Fruit fly (Drosophila melanogaster) whole organism, embryonic: ENCODE measurements around the gene GluProRS.

Source experiments
- CG10209 ChIP-seq: fragments of 200-800 bp; sonication (Bioruptor generic); optimal IDR thresholded peaks from 3 replicates; lab custom pipeline; 2017; ENCODE audit warnings: missing biosample characterization, mild to moderate bottlenecking, missing genetic modification characterization, missing genetic modification reagents
- CG1024 ChIP-seq: fragments of 200-800 bp; sonication (Bioruptor generic); IDR thresholded peaks from 2 replicates; pipeline ENCODE4 v1.3.6; 2022; ENCODE audit warnings: missing biosample characterization, missing genetic modification characterization
- CG10267 ChIP-seq: fragments of 200-800 bp; sonication (Bioruptor generic); optimal IDR thresholded peaks from 2 replicates; lab custom pipeline; 2018; ENCODE audit warnings: missing biosample characterization, mild to moderate bottlenecking, missing genetic modification characterization, moderate library complexity
- CG10366 ChIP-seq: fragments of 200-800 bp; sonication (Bioruptor generic); IDR thresholded peaks from 2 replicates; pipeline ENCODE4 v1.3.6; 2022; ENCODE audit warnings: missing biosample characterization, missing genetic modification characterization
- CG10462 ChIP-seq: fragments of 200-800 bp; sonication (Bioruptor generic); optimal IDR thresholded peaks from 2 replicates; lab custom pipeline; 2016; ENCODE audit warnings: missing biosample characterization, missing genetic modification characterization
- CG11696 ChIP-seq: fragments of 200-800 bp; sonication (Bioruptor generic); IDR thresholded peaks from 2 replicates; pipeline ENCODE4 v1.3.6; 2022; ENCODE audit warnings: missing biosample characterization, missing genetic modification characterization
- CG12071 ChIP-seq: fragments of 200-800 bp; sonication (Bioruptor generic); optimal IDR thresholded peaks from 3 replicates; lab custom pipeline; 2018; ENCODE audit warnings: missing biosample characterization, mild to moderate bottlenecking, missing genetic modification characterization
- CG13296 ChIP-seq: fragments of 200-800 bp; sonication (Bioruptor generic); optimal IDR thresholded peaks from 3 replicates; lab custom pipeline; 2018; ENCODE audit warnings: missing biosample characterization, mild to moderate bottlenecking, missing genetic modification characterization
- CG14014 ChIP-seq: fragments of 200-800 bp; sonication (Bioruptor generic); IDR thresholded peaks from 2 replicates; pipeline ENCODE4 v1.3.6; 2022; ENCODE audit warnings: missing biosample characterization, missing genetic modification characterization
- CG14050 ChIP-seq: fragments of 200-800 bp; sonication (Bioruptor generic); IDR thresholded peaks from 3 replicates; pipeline ENCODE4 v1.3.6; 2022; ENCODE audit warnings: missing biosample characterization, missing genetic modification characterization
- CG15269 ChIP-seq: fragments of 200-800 bp; sonication (Bioruptor generic); optimal IDR thresholded peaks from 2 replicates; lab custom pipeline; 2018; ENCODE audit warnings: missing biosample characterization, mild to moderate bottlenecking, missing genetic modification characterization, moderate library complexity
- CG15696 ChIP-seq: fragments of 200-800 bp; sonication (Bioruptor generic); optimal IDR thresholded peaks from 2 replicates; lab custom pipeline; 2019; ENCODE audit warnings: missing biosample characterization, mild to moderate bottlenecking, missing genetic modification characterization, moderate library complexity
- CG17186 ChIP-seq: fragments of 200-800 bp; sonication (Bioruptor generic); optimal IDR thresholded peaks from 3 replicates; lab custom pipeline; 2017; ENCODE audit warnings: missing biosample characterization, missing genetic modification reagents, missing genetic modification characterization
- CG2120 ChIP-seq: fragments of 200-800 bp; sonication (Bioruptor generic); optimal IDR thresholded peaks from 3 replicates; lab custom pipeline; 2016; ENCODE audit warnings: missing biosample characterization, missing genetic modification characterization
- CG31224 ChIP-seq: fragments of 200-800 bp; sonication (Bioruptor generic); IDR thresholded peaks from 2 replicates; pipeline ENCODE4 v1.3.6; 2022; ENCODE audit warnings: missing biosample characterization, missing genetic modification characterization
- CG3163 ChIP-seq: fragments of 200-800 bp; sonication (Bioruptor generic); optimal IDR thresholded peaks from 3 replicates; lab custom pipeline; 2016; ENCODE audit warnings: missing biosample characterization, missing genetic modification characterization
- CG3838 ChIP-seq: fragments of 200-800 bp; sonication (Bioruptor generic); optimal IDR thresholded peaks from 3 replicates; lab custom pipeline; 2016; ENCODE audit warnings: missing biosample characterization, missing genetic modification characterization
- CG3847 ChIP-seq: fragments of 200-800 bp; sonication (Bioruptor generic); IDR thresholded peaks from 2 replicates; pipeline ENCODE4 v1.3.6; 2022; ENCODE audit warnings: missing biosample characterization, missing genetic modification characterization
- CG5953 ChIP-seq: fragments of 200-800 bp; sonication (Bioruptor generic); IDR thresholded peaks from 2 replicates; pipeline ENCODE4 v1.3.6; 2022; ENCODE audit warnings: missing biosample characterization, missing genetic modification characterization
- CG7987 ChIP-seq: fragments of 200-800 bp; sonication (Bioruptor generic); optimal IDR thresholded peaks from 2 replicates; lab custom pipeline; 2018; ENCODE audit warnings: missing biosample characterization, mild to moderate bottlenecking, missing genetic modification characterization, moderate library complexity
- CG9876 ChIP-seq: fragments of 200-800 bp; sonication (Bioruptor generic); optimal IDR thresholded peaks from 2 replicates; lab custom pipeline; 2016; ENCODE audit warnings: missing biosample characterization, missing genetic modification characterization
- Doc3 ChIP-seq: fragments of 200-800 bp; sonication (Bioruptor generic); IDR thresholded peaks from 3 replicates; pipeline ENCODE4 v1.3.6; 2022; ENCODE audit warnings: missing biosample characterization, missing genetic modification characterization; ENCODE audit not compliant: partially characterized antibody
- Ets97D ChIP-seq: fragments of 200-800 bp; sonication (Bioruptor generic); optimal IDR thresholded peaks from 3 replicates; lab custom pipeline; 2016; ENCODE audit warnings: missing biosample characterization, missing genetic modification characterization
- GATAe ChIP-seq: fragments of 200-800 bp; sonication (Bioruptor generic); conservative IDR thresholded peaks from 2 replicates; pipeline ENCODE4 v1.3.6; 2022; ENCODE audit warnings: missing biosample characterization, missing genetic modification characterization
- Hey ChIP-seq: fragments of 200-800 bp; sonication (Bioruptor generic); optimal IDR thresholded peaks from 3 replicates; lab custom pipeline; 2018; ENCODE audit warnings: missing biosample characterization, mild to moderate bottlenecking, missing genetic modification characterization
- HmgZ ChIP-seq: fragments of 200-800 bp; sonication (Bioruptor generic); optimal IDR thresholded peaks from 2 replicates; lab custom pipeline; 2018; ENCODE audit warnings: missing biosample characterization, mild to moderate bottlenecking, missing genetic modification characterization
- Hr78 ChIP-seq, 2 experiments: fragments of 200-800 bp in 1 of 2; fragments of >200 bp in 1 of 2; sonication (Bioruptor generic) in 1 of 2; optimal IDR thresholded peaks; 2 replicates each; lab custom pipeline; 2017 to 2019; ENCODE audit warnings: missing biosample characterization in 2 of 2, missing genetic modification characterization in 2 of 2, mild to moderate bottlenecking in 1 of 2, moderate library complexity in 1 of 2
- Nf-YA ChIP-seq: fragments of 200-800 bp; sonication (Bioruptor generic); IDR thresholded peaks from 2 replicates; pipeline ENCODE4 v1.3.6; 2022; ENCODE audit warnings: missing biosample characterization, missing genetic modification characterization
- Nf-YC ChIP-seq: fragments of 200-800 bp; optimal IDR thresholded peaks from 3 replicates; lab custom pipeline; 2019; ENCODE audit warnings: missing biosample characterization, mild to moderate bottlenecking, missing genetic modification characterization, moderate library complexity
- Oli ChIP-seq: fragments of 200-800 bp; sonication (Bioruptor generic); optimal IDR thresholded peaks from 2 replicates; lab custom pipeline; 2018; ENCODE audit warnings: missing biosample characterization, mild to moderate bottlenecking, missing genetic modification characterization, moderate library complexity
- Opbp ChIP-seq: fragments of 200-800 bp; sonication (Bioruptor generic); IDR thresholded peaks from 3 replicates; pipeline ENCODE4 v1.3.6; 2022; ENCODE audit warnings: missing biosample characterization, missing genetic modification characterization; ENCODE audit not compliant: partially characterized antibody
- Poxn ChIP-seq: fragments of 200-800 bp; sonication (Bioruptor generic); IDR thresholded peaks from 2 replicates; pipeline ENCODE4 v1.3.6; 2022; ENCODE audit warnings: missing biosample characterization, missing genetic modification characterization
- ab ChIP-seq: fragments of 200-800 bp; sonication (Bioruptor generic); optimal IDR thresholded peaks from 2 replicates; lab custom pipeline; 2016; ENCODE audit warnings: missing biosample characterization, missing genetic modification characterization
- disco-r ChIP-seq: fragments of 200-800 bp; sonication (Bioruptor generic); optimal IDR thresholded peaks from 2 replicates; lab custom pipeline; 2016; ENCODE audit warnings: missing biosample characterization, missing genetic modification characterization
- dmrt11E ChIP-seq: fragments of 200-800 bp; sonication (Bioruptor generic); optimal IDR thresholded peaks from 3 replicates; lab custom pipeline; 2018; ENCODE audit warnings: missing biosample characterization, mild to moderate bottlenecking, missing genetic modification characterization, moderate library complexity
- ems ChIP-seq: fragments of 200-800 bp; sonication (Bioruptor generic); optimal IDR thresholded peaks from 3 replicates; lab custom pipeline; 2016; ENCODE audit warnings: missing biosample characterization, missing genetic modification characterization
- ewg ChIP-seq: fragments of 200-800 bp; sonication (Bioruptor generic); optimal IDR thresholded peaks from 3 replicates; lab custom pipeline; 2017; ENCODE audit warnings: mild to moderate bottlenecking, missing biosample characterization, missing genetic modification reagents, missing genetic modification characterization
- fu2 ChIP-seq: fragments of 200-800 bp; sonication (Bioruptor generic); optimal IDR thresholded peaks from 2 replicates; lab custom pipeline; 2016; ENCODE audit warnings: missing biosample characterization, missing genetic modification characterization
- gcm ChIP-seq: fragments of 200-800 bp; sonication (Bioruptor generic); optimal IDR thresholded peaks from 2 replicates; lab custom pipeline; 2019; ENCODE audit warnings: missing biosample characterization, mild to moderate bottlenecking, missing genetic modification characterization, moderate library complexity
- hbn ChIP-seq: fragments of 200-800 bp; sonication (Bioruptor generic); IDR thresholded peaks from 2 replicates; pipeline ENCODE4 v1.3.6; 2022; ENCODE audit warnings: missing biosample characterization, missing genetic modification characterization; ENCODE audit not compliant: partially characterized antibody
- kni ChIP-seq: fragments of 200-800 bp; sonication (Bioruptor generic); optimal IDR thresholded peaks from 3 replicates; lab custom pipeline; 2017; ENCODE audit warnings: mild to moderate bottlenecking, missing biosample characterization, missing genetic modification reagents, missing genetic modification characterization
- lov ChIP-seq, 2 experiments: fragments of 200-800 bp in 1 of 2; fragments of >200 bp in 1 of 2; sonication (Bioruptor generic) in 1 of 2; IDR thresholded peaks in 1 of 2; optimal IDR thresholded peaks in 1 of 2; 2 replicates in 1 of 2; 3 replicates in 1 of 2; pipeline versions ENCODE4 v1.3.6 to Lab custom; 2017 to 2022; ENCODE audit warnings: missing biosample characterization in 1 of 2, missing genetic modification characterization in 1 of 2
- pnt ChIP-seq: fragments of 200-800 bp; sonication (Bioruptor generic); optimal IDR thresholded peaks from 3 replicates; lab custom pipeline; 2016; ENCODE audit warnings: missing biosample characterization, missing genetic modification characterization
- pzg ChIP-seq: fragments of 200-800 bp; sonication (Bioruptor generic); optimal IDR thresholded peaks from 3 replicates; lab custom pipeline; 2018; ENCODE audit warnings: missing biosample characterization, mild to moderate bottlenecking, missing genetic modification characterization, moderate library complexity
- scrt ChIP-seq: fragments of 200-800 bp; sonication (Bioruptor generic); optimal IDR thresholded peaks from 2 replicates; lab custom pipeline; 2018; ENCODE audit warnings: missing biosample characterization, mild to moderate bottlenecking, missing genetic modification characterization, moderate library complexity
- sima ChIP-seq: fragments of 200-800 bp; sonication (Bioruptor generic); optimal IDR thresholded peaks from 2 replicates; lab custom pipeline; 2016; ENCODE audit warnings: missing biosample characterization, missing genetic modification characterization
- stc ChIP-seq: fragments of 200-800 bp; sonication (Bioruptor generic); IDR thresholded peaks from 2 replicates; pipeline ENCODE4 v1.3.6; 2022; ENCODE audit warnings: missing biosample characterization, missing genetic modification characterization
- stwl ChIP-seq: fragments of 200-800 bp; sonication (Bioruptor generic); optimal IDR thresholded peaks from 3 replicates; lab custom pipeline; 2018; ENCODE audit warnings: missing biosample characterization, mild to moderate bottlenecking, missing genetic modification characterization, moderate library complexity
- tio ChIP-seq: fragments of 200-800 bp; sonication (Bioruptor generic); optimal IDR thresholded peaks from 2 replicates; lab custom pipeline; 2017; ENCODE audit warnings: missing biosample characterization, missing genetic modification characterization, inconsistent platforms
- wor ChIP-seq: fragments of 200-800 bp; sonication (Bioruptor generic); IDR thresholded peaks from 2 replicates; pipeline ENCODE4 v1.3.6; 2022; ENCODE audit warnings: missing biosample characterization, missing genetic modification characterization

Gene GluProRS

dm6 chr3R:23928950-23929602, 29.1 kb downstream of the GluProRS start, which contains the start of the genes CG43998, CG43999 and CG31142 (continued):
- TF ChIP-seq pnt (GFP tag; lab: Kevin White, UChicago) (no peak), lov (optimal IDR thresholded peaks at IDR 0.05; lab: Kevin White, UChicago) (no peak), lov (GFP tag; IDR thresholded peaks at IDR 0.05; lab: Robert Waterston, UW) (no peak), CG10209 (GFP tag; lab: Kevin White, UChicago) (no peak), Nf-YC (tag; lab: Kevin White, UChicago) (peak; percentile 13), CG9876 (GFP tag; lab: Kevin White, UChicago) (no peak), CG13296 (GFP tag; lab: Kevin White, UChicago) (no peak), Hey (no peak), CG3838 (GFP tag; lab: Kevin White, UChicago) (no peak), pzg (GFP tag; lab: Kevin White, UChicago) (peak; percentile 53), CG3847 (GFP tag; lab: Robert Waterston, UW) (no peak; the same call in 1 of the 2 replicates), Poxn (GFP tag; lab: Robert Waterston, UW) (no peak), CG15269 (tag; lab: Kevin White, UChicago) (no peak), CG10267 (tag; lab: Kevin White, UChicago) (no peak), CG7987 (GFP tag; lab: Kevin White, UChicago) (no peak), CG3163 (GFP tag; lab: Kevin White, UChicago) (no peak), Nf-YA (GFP tag; lab: Robert Waterston, UW) (no peak), CG2120 (GFP tag; lab: Kevin White, UChicago) (peak; percentile 28), CG12071 (GFP tag; lab: Kevin White, UChicago) (no peak), stc (GFP tag; lab: Robert Waterston, UW) (no peak), sima (no peak), scrt (no peak), Ets97D (no peak), gcm (GFP tag; lab: Kevin White, UChicago) (no peak), disco-r (GFP tag; lab: Kevin White, UChicago) (no peak), ab (no peak), CG14050 (GFP tag; lab: Robert Waterston, UW) (no peak), CG5953 (GFP tag; lab: Robert Waterston, UW) (no peak), hbn (GFP tag; lab: Robert Waterston, UW) (no peak), dmrt11E (tag; lab: Kevin White, UChicago) (no peak), CG14014 (GFP tag; lab: Robert Waterston, UW) (no peak), CG11696 (GFP tag; lab: Robert Waterston, UW) (no peak), ems (GFP tag; lab: Kevin White, UChicago) (no peak), wor (GFP tag; lab: Robert Waterston, UW) (no peak), ewg (no peak), CG31224 (no peak), Oli (tag; lab: Kevin White, UChicago) (no peak), tio (GFP tag; lab: Kevin White, UChicago) (no peak), Hr78 (GFP tag; optimal IDR thresholded peaks at IDR 0.05; lab: Kevin White, UChicago) (no peak), CG10462 (GFP tag; lab: Kevin White, UChicago) (no peak), HmgZ (tag; lab: Kevin White, UChicago) (peak; percentile 35), kni (no peak), CG1024 (GFP tag; lab: Robert Waterston, UW) (no peak), stwl (tag; lab: Kevin White, UChicago) (peak; percentile 3), CG10366 (no peak), Opbp (no peak), CG15696 (tag; lab: Kevin White, UChicago) (peak; percentile 10), fu2 (no peak), CG17186 (GFP tag; lab: Kevin White, UChicago) (no peak), GATAe (GFP tag; lab: Robert Waterston, UW) (no peak), Doc3 (no peak)
